Worm (Caenorhabditis elegans) whole organism, late embryonic: ENCODE measurements around the gene psf-1.

ENCODE experiments used
- C08G9.2 ChIP-seq: sonication (generic microtip); optimal IDR thresholded peaks from 2 replicates; lab custom pipeline; 2016; ENCODE audit warnings: mild to moderate bottlenecking, missing genetic modification characterization, moderate library complexity, missing compliant biosample characterization
- T23F11.4 ChIP-seq: fragments of 200-800 bp; sonication (Bioruptor generic); optimal IDR thresholded peaks from 2 replicates; lab custom pipeline; 2018; ENCODE audit warnings: mild to moderate bottlenecking, missing genetic modification characterization, missing compliant biosample characterization
- Y22D7AL.16 ChIP-seq: sonication (generic microtip); optimal IDR thresholded peaks from 2 replicates; lab custom pipeline; 2016; ENCODE audit warnings: missing genetic modification characterization, missing compliant biosample characterization
- ceh-18 ChIP-seq: sonication (generic microtip); optimal IDR thresholded peaks from 2 replicates; lab custom pipeline; 2016; ENCODE audit warnings: missing genetic modification characterization, missing compliant biosample characterization
- ceh-19 ChIP-seq: fragments of 200-800 bp; sonication (Bioruptor generic); optimal IDR thresholded peaks from 2 replicates; lab custom pipeline; 2018; ENCODE audit warnings: mild to moderate bottlenecking, missing genetic modification characterization, missing compliant biosample characterization
- ceh-2 ChIP-seq: sonication (generic microtip); optimal IDR thresholded peaks from 2 replicates; lab custom pipeline; 2016; ENCODE audit warnings: missing genotype, missing genetic modification characterization, missing compliant biosample characterization
- ceh-30 ChIP-seq: fragments of 150-350 bp; optimal IDR thresholded peaks from 2 replicates; lab custom pipeline; 2014; ENCODE audit warnings: missing biosample characterization, missing genetic modification characterization
- ceh-31 ChIP-seq: sonication (generic microtip); optimal IDR thresholded peaks from 2 replicates; lab custom pipeline; 2016; ENCODE audit warnings: missing genetic modification characterization, missing compliant biosample characterization
- ceh-45 ChIP-seq: fragments of 200-800 bp; sonication (Bioruptor generic); IDR thresholded peaks from 2 replicates; pipeline ENCODE4 v1.3.6; 2022; ENCODE audit warnings: missing genetic modification reagents, missing genetic modification characterization, missing compliant biosample characterization
- ceh-48 ChIP-seq: sonication (generic microtip); optimal IDR thresholded peaks from 2 replicates; lab custom pipeline; 2016; ENCODE audit warnings: missing genetic modification characterization, inconsistent platforms, missing compliant biosample characterization
- dmd-4 ChIP-seq: sonication (generic microtip); optimal IDR thresholded peaks from 2 replicates; lab custom pipeline; 2016; ENCODE audit warnings: borderline replicate concordance, missing genetic modification characterization, missing compliant biosample characterization
- dve-1 ChIP-seq: sonication (generic microtip); optimal IDR thresholded peaks from 2 replicates; lab custom pipeline; 2017; ENCODE audit warnings: antibody characterized with exemption, mild to moderate bottlenecking, missing genetic modification characterization, missing compliant biosample characterization
- elt-2 ChIP-seq: sonication (generic microtip); optimal IDR thresholded peaks from 2 replicates; lab custom pipeline; 2016; ENCODE audit warnings: missing genetic modification reagents, missing genetic modification characterization, missing compliant biosample characterization
- elt-4 ChIP-seq: sonication (generic microtip); optimal IDR thresholded peaks from 2 replicates; lab custom pipeline; 2016; ENCODE audit warnings: missing genetic modification characterization, missing compliant biosample characterization
- ets-4 ChIP-seq: sonication (generic microtip); optimal IDR thresholded peaks from 2 replicates; lab custom pipeline; 2016; ENCODE audit warnings: missing genetic modification characterization, missing compliant biosample characterization
- eyg-1 ChIP-seq: sonication (generic microtip); optimal IDR thresholded peaks from 2 replicates; lab custom pipeline; 2016; ENCODE audit warnings: missing genotype, missing genetic modification characterization, missing compliant biosample characterization
- fax-1 ChIP-seq: sonication (generic microtip); optimal IDR thresholded peaks from 2 replicates; lab custom pipeline; 2016; ENCODE audit warnings: missing genotype, missing genetic modification characterization, missing compliant biosample characterization
- gmeb-2 ChIP-seq: sonication (generic microtip); optimal IDR thresholded peaks from 2 replicates; lab custom pipeline; 2016; ENCODE audit warnings: missing genetic modification characterization, inconsistent platforms, missing compliant biosample characterization
- hlh-15 ChIP-seq: sonication (generic microtip); optimal IDR thresholded peaks from 2 replicates; lab custom pipeline; 2016; ENCODE audit warnings: missing genetic modification characterization, missing compliant biosample characterization
- hlh-30 ChIP-seq: sonication (generic microtip); optimal IDR thresholded peaks from 2 replicates; lab custom pipeline; 2017; ENCODE audit warnings: antibody characterized with exemption, missing genetic modification characterization, missing compliant biosample characterization; ENCODE audit not compliant: insufficient read depth
- hlh-6 ChIP-seq: sonication (generic microtip); optimal IDR thresholded peaks from 2 replicates; lab custom pipeline; 2016; ENCODE audit warnings: missing genotype, missing genetic modification characterization, missing compliant biosample characterization
- lin-11 ChIP-seq: fragments of 200-800 bp; sonication (Bioruptor generic); optimal IDR thresholded peaks from 2 replicates; lab custom pipeline; 2018; ENCODE audit warnings: mild to moderate bottlenecking, missing genetic modification characterization, missing compliant biosample characterization
- madf-2 ChIP-seq: sonication (generic microtip); optimal IDR thresholded peaks from 2 replicates; lab custom pipeline; 2017; ENCODE audit warnings: missing genetic modification characterization, missing compliant biosample characterization
- nfya-1 ChIP-seq: sonication (generic microtip); optimal IDR thresholded peaks from 2 replicates; lab custom pipeline; 2017; ENCODE audit warnings: missing genetic modification characterization, mild to moderate bottlenecking, missing compliant biosample characterization, antibody characterized with exemption, moderate library complexity
- nhr-11 ChIP-seq: fragments of 150-350 bp; optimal IDR thresholded peaks from 2 replicates; lab custom pipeline; 2014; ENCODE audit warnings: missing biosample characterization, missing genetic modification characterization
- pat-9 ChIP-seq: fragments of 200-800 bp; sonication (Bioruptor generic); optimal IDR thresholded peaks from 2 replicates; lab custom pipeline; 2018; ENCODE audit warnings: mild to moderate bottlenecking, missing genetic modification characterization, moderate library complexity, missing compliant biosample characterization
- ref-2 ChIP-seq: sonication (generic microtip); optimal IDR thresholded peaks from 2 replicates; lab custom pipeline; 2016; ENCODE audit warnings: missing genetic modification characterization, missing compliant biosample characterization
- sdc-2 ChIP-seq: sonication (generic microtip); optimal IDR thresholded peaks from 2 replicates; lab custom pipeline; 2016; ENCODE audit warnings: missing genotype, missing genetic modification characterization, missing compliant biosample characterization
- sox-2 ChIP-seq: fragments of 200-800 bp; sonication (Bioruptor generic); IDR thresholded peaks from 2 replicates; pipeline ENCODE4 v1.3.6; 2022; ENCODE audit warnings: missing genetic modification reagents, missing genetic modification characterization, missing compliant biosample characterization
- sox-4 ChIP-seq: sonication (generic microtip); optimal IDR thresholded peaks from 2 replicates; lab custom pipeline; 2017; ENCODE audit warnings: mild to moderate bottlenecking, missing genetic modification characterization, inconsistent platforms, missing compliant biosample characterization
- tbx-2 ChIP-seq: sonication (generic microtip); optimal IDR thresholded peaks from 2 replicates; lab custom pipeline; 2016; ENCODE audit warnings: missing genetic modification characterization, missing compliant biosample characterization
- tbx-7 ChIP-seq: sonication (generic microtip); optimal IDR thresholded peaks from 2 replicates; lab custom pipeline; 2016; ENCODE audit warnings: missing genotype, missing genetic modification characterization, missing compliant biosample characterization
- ttx-3 ChIP-seq: sonication (generic microtip); optimal IDR thresholded peaks from 2 replicates; lab custom pipeline; 2016; ENCODE audit warnings: missing genetic modification reagents, missing genetic modification characterization, missing compliant biosample characterization
- unc-86 ChIP-seq: sonication (generic microtip); optimal IDR thresholded peaks from 2 replicates; lab custom pipeline; 2016; ENCODE audit warnings: missing genetic modification characterization, missing compliant biosample characterization
- zip-5 ChIP-seq: sonication (generic microtip); optimal IDR thresholded peaks from 2 replicates; lab custom pipeline; 2016; ENCODE audit warnings: missing genetic modification characterization, missing compliant biosample characterization

psf-1 gene

DNA sequence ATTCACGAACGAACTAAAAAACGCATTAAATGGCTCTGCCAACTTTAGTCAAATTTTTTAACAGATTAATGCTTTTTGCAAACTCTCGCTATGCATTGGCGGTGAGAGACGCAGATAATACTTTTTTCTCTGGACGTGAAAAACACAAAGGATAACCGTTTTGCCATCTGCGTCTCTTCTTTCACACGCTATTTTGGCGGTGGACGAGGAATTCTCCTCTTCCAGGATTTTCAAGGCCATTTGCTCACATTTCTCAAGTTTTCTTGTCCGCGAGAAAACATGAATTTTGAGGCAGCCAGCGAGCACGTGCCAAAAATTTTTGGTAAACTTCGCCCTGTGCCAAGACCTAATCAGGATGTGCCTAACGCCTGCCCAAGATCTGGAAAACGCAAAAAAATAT, 37.5 kb upstream of the psf-1 start:
- peak; percentile 40 for TF ChIP-seq ets-4 (tag; lab: Kevin White, UChicago)
- no peak for TF ChIP-seq madf-2
- peak; percentile 67 for TF ChIP-seq tbx-2 (tag; lab: Kevin White, UChicago)
- TF ChIP-seq C08G9.2, result peak; percentile 55
- TF ChIP-seq ceh-19 (GFP tag; lab: Kevin White, UChicago), result no peak
- TF ChIP-seq ref-2 (tag; lab: Kevin White, UChicago), result peak; percentile 36
- TF ChIP-seq ceh-18, result peak; percentile 4
- TF ChIP-seq ceh-31 (tag; lab: Kevin White, UChicago), result peak; percentile 67
- peak; percentile 27 for TF ChIP-seq tbx-7 (tag; lab: Kevin White, UChicago)
- peak; percentile 22 for TF ChIP-seq ceh-2
- TF ChIP-seq, all 69 proteins: peak for 8

DNA sequence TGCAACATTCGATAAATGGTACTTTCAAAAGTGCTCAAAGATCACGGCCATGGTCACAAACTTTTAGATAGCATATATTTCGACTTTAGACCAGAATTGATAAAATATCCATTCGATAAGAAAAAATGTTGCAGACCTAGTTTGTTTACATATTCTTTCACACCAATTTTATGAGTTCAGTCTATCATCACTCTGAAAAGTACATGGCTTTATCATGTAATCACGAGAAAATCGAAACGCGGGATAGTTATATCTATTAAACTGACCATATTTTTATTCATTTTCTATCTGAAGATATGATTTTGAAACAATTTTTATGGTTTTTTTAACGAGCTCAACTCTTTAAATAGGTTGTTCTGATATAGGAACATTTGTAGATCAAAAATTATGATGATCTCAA, 37.0 kb upstream of the psf-1 start, which contains the start of gene pho-11:
TSS of gene pho-11 (plus strand) at position 374 of the 400 bp plus-strand sequence.
- peak; percentile 14 for TF ChIP-seq elt-2 (tag; lab: Kevin White, UChicago)
- TF ChIP-seq sox-4 (tag; lab: Kevin White, UChicago), result no peak
- TF ChIP-seq, all 69 proteins: peak for 1

DNA sequence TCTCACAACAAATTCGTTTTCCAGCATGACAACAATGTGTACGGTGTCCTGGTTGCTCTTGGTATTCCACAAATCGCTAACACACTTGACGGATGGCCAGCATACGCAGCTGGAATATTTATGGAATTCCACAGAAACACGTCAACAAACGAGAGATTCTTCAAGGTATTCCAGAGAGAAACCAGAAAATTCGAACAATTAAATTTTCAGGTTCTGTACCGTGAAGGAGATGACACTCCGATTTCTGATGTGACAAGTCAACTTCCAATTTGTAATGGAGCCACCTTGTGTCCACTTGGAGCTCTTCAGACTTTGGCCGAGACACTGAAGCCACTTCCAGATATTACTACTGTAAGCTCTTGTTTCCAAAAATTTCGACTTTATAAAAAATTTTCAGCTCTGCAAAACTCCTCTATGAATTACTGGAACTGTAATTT, 34.5 kb upstream of the psf-1 start:
- no peak for TF ChIP-seq ttx-3 (tag; lab: Kevin White, UChicago)
- TF ChIP-seq T23F11.4 (GFP tag; lab: Kevin White, UChicago), result no peak
- no peak for TF ChIP-seq pat-9
- TF ChIP-seq ceh-2, result no peak
- no peak for TF ChIP-seq hlh-15 (tag; lab: Kevin White, UChicago)
- TF ChIP-seq nhr-11, result no peak
- TF ChIP-seq tbx-7 (tag; lab: Kevin White, UChicago), result no peak
- no peak for TF ChIP-seq gmeb-2 (tag; lab: Kevin White, UChicago)
- no peak for TF ChIP-seq Y22D7AL.16 (tag; lab: Kevin White, UChicago)
- no peak for TF ChIP-seq hlh-30 (tag; lab: Kevin White, UChicago)
- no peak for TF ChIP-seq zip-5
- no peak for TF ChIP-seq fax-1
- no peak for TF ChIP-seq ceh-45 (GFP tag; lab: Robert Waterston, UW)
- no peak for TF ChIP-seq elt-2 (tag; lab: Kevin White, UChicago)
- TF ChIP-seq, all 69 proteins: peak for 0

DNA sequence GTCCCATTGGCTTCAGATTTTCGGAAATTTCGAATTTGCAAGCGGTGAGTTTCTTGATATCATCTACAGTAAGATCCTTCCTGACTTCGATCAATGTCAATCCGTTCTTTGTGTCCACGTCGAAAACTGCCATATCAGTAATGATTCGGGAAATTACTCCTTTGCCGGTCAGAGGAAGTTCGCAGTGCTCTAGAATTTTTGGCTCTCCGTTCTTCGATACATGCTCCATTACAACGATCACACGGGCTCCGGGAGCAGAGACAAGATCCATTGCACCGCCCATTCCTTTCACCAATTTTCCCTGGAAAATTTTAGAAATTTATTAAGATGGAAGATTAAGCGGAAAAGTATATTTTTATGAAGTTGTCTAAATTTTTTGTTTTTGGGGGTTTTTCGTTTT, 33.9 kb upstream of the psf-1 start:
- no peak for TF ChIP-seq ceh-48

DNA sequence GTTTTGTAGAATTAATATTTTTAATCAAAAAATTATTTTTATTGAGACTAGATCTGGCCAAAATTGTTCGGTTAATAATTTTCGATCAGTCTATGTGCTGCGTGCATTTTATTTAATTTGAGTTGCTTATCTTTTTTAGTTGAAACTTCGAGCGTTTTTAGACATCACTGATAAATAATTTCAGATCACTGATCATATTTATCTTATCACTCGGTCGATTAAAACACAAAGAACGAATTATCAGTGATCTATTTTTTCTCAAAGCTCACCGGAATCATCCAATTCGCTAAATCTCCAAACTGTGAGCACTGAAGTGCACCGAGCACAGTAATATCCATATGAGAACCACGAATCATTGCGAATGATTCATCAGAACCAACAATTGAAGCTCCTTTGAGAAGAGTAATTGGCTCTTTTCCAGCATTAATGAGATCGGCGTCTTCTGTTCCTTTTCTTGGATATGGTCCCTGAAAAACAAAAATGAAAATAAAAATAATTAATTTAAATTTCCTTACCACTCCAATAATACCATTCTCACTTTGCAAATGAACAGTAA, 33.4 kb upstream of the psf-1 start:
- TF ChIP-seq elt-2 (tag; lab: Kevin White, UChicago) (peak; percentile 61), ceh-18 (no peak)

DNA sequence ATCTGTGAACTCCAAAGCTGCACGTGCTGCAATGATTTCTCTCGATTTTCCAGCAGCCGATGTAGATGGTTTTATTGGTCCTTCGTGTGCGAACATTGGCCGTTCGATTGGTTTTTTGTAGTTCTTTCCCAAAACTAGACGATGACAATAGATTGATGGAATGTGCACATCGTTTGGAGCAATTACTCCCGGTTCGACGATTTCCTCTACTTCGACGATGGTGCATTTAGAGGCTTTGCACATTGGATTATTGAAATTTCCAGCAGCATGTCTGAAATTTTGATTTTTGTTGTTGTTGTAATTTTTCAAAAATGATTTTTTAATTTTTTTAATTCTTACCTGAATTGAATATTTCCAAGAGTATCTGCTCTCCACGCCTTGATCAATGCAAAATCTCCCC, 32.8 kb upstream of the psf-1 start:
- no peak for TF ChIP-seq ref-2 (tag; lab: Kevin White, UChicago)
- TF ChIP-seq eyg-1 (tag; lab: Kevin White, UChicago), result no peak
- TF ChIP-seq nhr-11, result no peak
- no peak for TF ChIP-seq nfya-1 (tag; lab: Kevin White, UChicago)
- TF ChIP-seq madf-2, result no peak
- TF ChIP-seq ceh-45 (GFP tag; lab: Robert Waterston, UW), result no peak
- TF ChIP-seq ceh-2, result no peak
- TF ChIP-seq ets-4 (tag; lab: Kevin White, UChicago), result no peak
- TF ChIP-seq dve-1, result no peak
- no peak for TF ChIP-seq dmd-4 (tag; lab: Kevin White, UChicago)
- TF ChIP-seq sdc-2 (tag; lab: Kevin White, UChicago), result no peak
- TF ChIP-seq ceh-30 (tag; lab: Kevin White, UChicago), result no peak
- no peak for TF ChIP-seq sox-2
- no peak for TF ChIP-seq ttx-3 (tag; lab: Kevin White, UChicago)
- no peak for TF ChIP-seq elt-4 (tag; lab: Kevin White, UChicago)
- no peak for TF ChIP-seq lin-11 (tag; lab: Kevin White, UChicago)
- no peak for TF ChIP-seq hlh-6 (tag; lab: Kevin White, UChicago)
- TF ChIP-seq unc-86, result no peak
- no peak for TF ChIP-seq ceh-19 (GFP tag; lab: Kevin White, UChicago)
